Worm (Caenorhabditis elegans): ENCODE results near the gene F56D5.9.
A peak's percentile ranks its signal among the peaks of the same experiment; 100 is the strongest.

ce11 chrIV:9459224-9459781 is 37.0 kb upstream of the F56D5.9 start, which contains the start of gene copb-2:
- TF ChIP-seq hlh-30 (tag; optimal IDR thresholded peaks at IDR 0.05; ENCODE audit: insufficient read depth) (peak; percentile 52), jun-1 (tag; optimal IDR thresholded peaks at IDR 0.05) (no peak)

Measured in whole organism, L4 larva.